Fruit fly (Drosophila melanogaster) Kc167 (cell line): ENCODE measurements around the gene CG11893.

Experiments used
- h ChIP-seq: fragments of >200 bp; optimal IDR thresholded peaks from 3 replicates; lab custom pipeline; 2018; ENCODE audit warnings: missing external identifiers
- psq ChIP-seq: fragments of >200 bp; optimal IDR thresholded peaks from 2 replicates; lab custom pipeline; 2017; ENCODE audit warnings: missing external identifiers

dm6 chr3R:25321681-25322080 is 32.0 kb downstream of the CG11893 start:
- no peak for TF ChIP-seq psq (lab: Kevin White, UChicago)
- no peak for TF ChIP-seq h (lab: Kevin White, UChicago)
